Worm (Caenorhabditis elegans) whole organism, mixed stage, embryonic: ENCODE results near the gene txt-6.
"Not testable (repeated sequence)": the region's sequence is repeated elsewhere in the genome, so short reads cannot be mapped to it uniquely, and the experiment has no call there.

Source experiments
- M03D4.4 ChIP-seq: sonication (generic microtip); optimal IDR thresholded peaks from 2 replicates; lab custom pipeline; 2017; ENCODE audit warnings: mild to moderate bottlenecking, missing genetic modification characterization, missing compliant biosample characterization
- bed-3 ChIP-seq: fragments of 200-800 bp; sonication (Bioruptor generic); optimal IDR thresholded peaks from 3 replicates; lab custom pipeline; 2018; ENCODE audit warnings: mild to moderate bottlenecking, missing genetic modification characterization, moderate library complexity, missing compliant biosample characterization
- ceh-39 ChIP-seq: fragments of 150-350 bp; optimal IDR thresholded peaks from 2 replicates; lab custom pipeline; 2014; ENCODE audit warnings: missing biosample characterization, missing genetic modification characterization
- ceh-43 ChIP-seq: fragments of 200-800 bp; sonication (Bioruptor generic); optimal IDR thresholded peaks from 2 replicates; lab custom pipeline; 2018; ENCODE audit warnings: mild to moderate bottlenecking, missing genetic modification characterization, moderate library complexity, missing compliant biosample characterization
- ceh-83 ChIP-seq: fragments of 200-800 bp; sonication (Bioruptor generic); optimal IDR thresholded peaks from 2 replicates; lab custom pipeline; 2018; ENCODE audit warnings: mild to moderate bottlenecking, missing genetic modification characterization, missing compliant biosample characterization
- ces-1 ChIP-seq: fragments of 150-350 bp; optimal IDR thresholded peaks from 2 replicates; lab custom pipeline; 2014; ENCODE audit warnings: missing biosample characterization, missing genetic modification reagents, missing genetic modification characterization
- drap-1 ChIP-seq: fragments of 200-800 bp; sonication (Bioruptor generic); optimal IDR thresholded peaks from 3 replicates; lab custom pipeline; 2018; ENCODE audit warnings: mild to moderate bottlenecking, missing genetic modification characterization, missing compliant biosample characterization
- elt-1 ChIP-seq: sonication (generic microtip); optimal IDR thresholded peaks from 2 replicates; lab custom pipeline; 2017; ENCODE audit warnings: missing genetic modification characterization, mild to moderate bottlenecking, missing compliant biosample characterization, antibody characterized with exemption, moderate library complexity, borderline replicate concordance; ENCODE audit not compliant: insufficient read depth
- flh-1 ChIP-seq: fragments of 200-800 bp; sonication (Bioruptor generic); optimal IDR thresholded peaks from 2 replicates; lab custom pipeline; 2018; ENCODE audit warnings: mild to moderate bottlenecking, missing genetic modification characterization, moderate library complexity, missing compliant biosample characterization
- ham-2 ChIP-seq: fragments of 200-800 bp; sonication (Bioruptor generic); optimal IDR thresholded peaks from 2 replicates; lab custom pipeline; 2018; ENCODE audit warnings: mild to moderate bottlenecking, missing genetic modification characterization, missing compliant biosample characterization
- hlh-1 ChIP-seq: fragments of 150-350 bp; optimal IDR thresholded peaks from 2 replicates; lab custom pipeline; 2014; ENCODE audit warnings: missing biosample characterization, missing genetic modification reagents, missing genetic modification characterization
- lin-13 ChIP-seq: fragments of 150-350 bp; optimal IDR thresholded peaks from 2 replicates; lab custom pipeline; 2014; ENCODE audit warnings: missing biosample characterization, missing genetic modification characterization
- lin-32 ChIP-seq: fragments of 200-800 bp; sonication (Bioruptor generic); optimal IDR thresholded peaks from 2 replicates; lab custom pipeline; 2018; ENCODE audit warnings: mild to moderate bottlenecking, missing genetic modification characterization, missing compliant biosample characterization
- lsy-2 ChIP-seq: fragments of 150-350 bp; optimal IDR thresholded peaks from 2 replicates; lab custom pipeline; 2014; ENCODE audit warnings: missing biosample characterization, missing genetic modification characterization
- mab-5 ChIP-seq: fragments of 150-350 bp; optimal IDR thresholded peaks from 2 replicates; lab custom pipeline; 2014; ENCODE audit warnings: missing biosample characterization, missing genetic modification characterization
- mep-1 ChIP-seq: fragments of 150-350 bp; optimal IDR thresholded peaks from 2 replicates; lab custom pipeline; 2017; ENCODE audit warnings: missing biosample characterization, missing genetic modification reagents, missing genetic modification characterization, inconsistent platforms
- nhr-12 ChIP-seq: fragments of 150-350 bp; optimal IDR thresholded peaks from 2 replicates; lab custom pipeline; 2014; ENCODE audit warnings: missing biosample characterization, missing genetic modification characterization
- nhr-2 ChIP-seq: fragments of 150-350 bp; optimal IDR thresholded peaks from 2 replicates; lab custom pipeline; 2014; ENCODE audit warnings: missing biosample characterization, missing genetic modification characterization
- nhr-28 ChIP-seq: fragments of 150-350 bp; optimal IDR thresholded peaks from 2 replicates; lab custom pipeline; 2014; ENCODE audit warnings: missing biosample characterization, missing genetic modification characterization
- nhr-76 ChIP-seq: sonication (generic microtip); optimal IDR thresholded peaks from 2 replicates; lab custom pipeline; 2017; ENCODE audit warnings: missing biosample characterization, missing genetic modification characterization
- pha-4 ChIP-seq: fragments of 150-350 bp; optimal IDR thresholded peaks from 2 replicates; lab custom pipeline; 2018; ENCODE audit warnings: missing biosample characterization, missing genetic modification reagents, missing genetic modification characterization
- sem-2 ChIP-seq: fragments of 200-800 bp; sonication (Bioruptor generic); optimal IDR thresholded peaks from 2 replicates; lab custom pipeline; 2018; ENCODE audit warnings: mild to moderate bottlenecking, missing genetic modification characterization, missing compliant biosample characterization
- snpc-4 ChIP-seq: fragments of 150-350 bp; optimal IDR thresholded peaks from 2 replicates; lab custom pipeline; 2014; ENCODE audit warnings: missing biosample characterization, missing genetic modification characterization
- sptf-1 ChIP-seq: sonication (generic microtip); optimal IDR thresholded peaks from 2 replicates; lab custom pipeline; 2017; ENCODE audit warnings: mild to moderate bottlenecking, missing genetic modification characterization, moderate library complexity, missing compliant biosample characterization
- tbx-8 ChIP-seq: fragments of 200-800 bp; sonication (Bioruptor generic); optimal IDR thresholded peaks from 2 replicates; lab custom pipeline; 2018; ENCODE audit warnings: mild to moderate bottlenecking, missing genetic modification characterization, moderate library complexity, missing compliant biosample characterization
- unc-120 ChIP-seq: sonication (generic microtip); optimal IDR thresholded peaks from 2 replicates; lab custom pipeline; 2017; ENCODE audit warnings: missing genetic modification characterization, missing compliant biosample characterization; ENCODE audit not compliant: poor library complexity, severe bottlenecking
- unc-39 ChIP-seq: fragments of 150-350 bp; optimal IDR thresholded peaks from 2 replicates; lab custom pipeline; 2014; ENCODE audit warnings: missing biosample characterization, missing genetic modification characterization
- unc-62 ChIP-seq: fragments of 150-350 bp; optimal IDR thresholded peaks from 2 replicates; lab custom pipeline; 2014; ENCODE audit warnings: missing biosample characterization, missing genetic modification reagents, missing genetic modification characterization
- zip-8 ChIP-seq: fragments of 150-350 bp; optimal IDR thresholded peaks from 2 replicates; lab custom pipeline; 2014; ENCODE audit warnings: missing biosample characterization, missing genetic modification characterization
- ztf-11 ChIP-seq: fragments of 150-350 bp; optimal IDR thresholded peaks from 2 replicates; lab custom pipeline; 2014; ENCODE audit warnings: missing biosample characterization, missing genetic modification characterization

The txt-6 gene

ce11 chrV:4590791-4591190 lies 15.9 kb downstream of the txt-6 start:
- TF ChIP-seq unc-120 (tag; lab: Kevin White, UChicago) (no peak), M03D4.4 (tag; lab: Kevin White, UChicago) (no peak)

ce11 chrV:4585009-4585408 lies 21.7 kb downstream of the txt-6 start, which contains the start of gene Y61A9LA.1:
TSS of gene Y61A9LA.1 (plus strand) at chrV:4585309.
- TF ChIP-seq snpc-4 (no peak), nhr-28 (no peak), flh-1 (no peak), ceh-39 (tag; lab: Kevin White, UChicago) (no peak), lin-13 (tag; lab: Kevin White, UChicago) (no peak), nhr-2 (tag; lab: Kevin White, UChicago) (no peak), unc-120 (tag; lab: Kevin White, UChicago) (no peak), lin-32 (no peak), ztf-11 (tag; lab: Kevin White, UChicago) (no peak), sptf-1 (tag; lab: Kevin White, UChicago) (no peak), M03D4.4 (tag; lab: Kevin White, UChicago) (no peak)

ce11 chrV:4580594-4580993 lies 26.1 kb downstream of the txt-6 start:
- TF ChIP-seq ceh-83 (GFP tag; lab: Kevin White, UChicago): no peak
- TF ChIP-seq ceh-39 (tag; lab: Kevin White, UChicago): no peak
- no peak for TF ChIP-seq pha-4
- no peak for TF ChIP-seq bed-3
- no peak for TF ChIP-seq nhr-2 (tag; lab: Kevin White, UChicago)
- TF ChIP-seq nhr-76 (tag; lab: Kevin White, UChicago): no peak
- no peak for TF ChIP-seq unc-39 (tag; lab: Kevin White, UChicago)
- TF ChIP-seq ham-2 (GFP tag; lab: Kevin White, UChicago): no peak
- no peak for TF ChIP-seq mep-1
- no peak for TF ChIP-seq nhr-12 (tag; lab: Kevin White, UChicago)
- TF ChIP-seq drap-1 (GFP tag; lab: Kevin White, UChicago): no peak
- no peak for TF ChIP-seq nhr-28
- no peak for TF ChIP-seq unc-62 (GFP tag; lab: Kevin White, UChicago)
- no peak for TF ChIP-seq mab-5 (tag; lab: Kevin White, UChicago)

ce11 chrV:4575458-4575857 lies 31.3 kb downstream of the txt-6 start:
- no peak for TF ChIP-seq lin-32
- no peak for TF ChIP-seq mep-1
- no peak for TF ChIP-seq ham-2 (GFP tag; lab: Kevin White, UChicago)
- no peak for TF ChIP-seq lsy-2
- TF ChIP-seq elt-1 (tag; lab: Kevin White, UChicago): no peak
- TF ChIP-seq ceh-39 (tag; lab: Kevin White, UChicago): no peak
- no peak for TF ChIP-seq pha-4
- TF ChIP-seq nhr-28: no peak
- no peak for TF ChIP-seq tbx-8 (GFP tag; lab: Kevin White, UChicago)

- not testable (repeated sequence) for TF ChIP-seq ham-2 (GFP tag; lab: Kevin White, UChicago); nhr-12 (tag; lab: Kevin White, UChicago); nhr-2 (tag; lab: Kevin White, UChicago)
Observed at ce11 chrV:4573824-4574223, 32.9 kb downstream of the txt-6 start, which contains the start of gene hpo-39. TSS of gene hpo-39 (minus strand) at chrV:4573924.

ce11 chrV:4571997-4572396 lies 34.7 kb downstream of the txt-6 start:
- TF ChIP-seq hlh-1 (no peak), ceh-43 (GFP tag; lab: Kevin White, UChicago) (no peak), zip-8 (tag; lab: Kevin White, UChicago) (no peak), unc-62 (GFP tag; lab: Kevin White, UChicago) (no peak), sem-2 (GFP tag; lab: Kevin White, UChicago) (no peak), ceh-83 (GFP tag; lab: Kevin White, UChicago) (no peak), ztf-11 (tag; lab: Kevin White, UChicago) (no peak), elt-1 (tag; lab: Kevin White, UChicago) (no peak), sptf-1 (tag; lab: Kevin White, UChicago) (no peak), ces-1 (GFP tag; lab: Kevin White, UChicago) (no peak), M03D4.4 (tag; lab: Kevin White, UChicago) (no peak), unc-39 (tag; lab: Kevin White, UChicago) (no peak), flh-1 (no peak), lsy-2 (no peak), ceh-39 (tag; lab: Kevin White, UChicago) (no peak), lin-13 (tag; lab: Kevin White, UChicago) (no peak), nhr-28 (no peak)
